Worm (Caenorhabditis elegans) whole organism, early embryonic: Measurements from ENCODE around the gene nlp-82.

Source experiments
- B0310.2 ChIP-seq: sonication (generic microtip); optimal IDR thresholded peaks from 2 replicates; lab custom pipeline; 2016; ENCODE audit warnings: mild to moderate bottlenecking, missing genetic modification characterization, missing compliant biosample characterization
- F13C5.2 ChIP-seq: sonication (generic microtip); optimal IDR thresholded peaks from 2 replicates; lab custom pipeline; 2017; ENCODE audit warnings: mild to moderate bottlenecking, missing genetic modification characterization, inconsistent platforms, missing compliant biosample characterization
- aly-1 ChIP-seq: sonication (generic microtip); optimal IDR thresholded peaks from 2 replicates; lab custom pipeline; 2016; ENCODE audit warnings: missing genetic modification characterization, missing compliant biosample characterization
- ama-1 ChIP-seq: fragments of 150-350 bp; optimal IDR thresholded peaks from 2 replicates; lab custom pipeline; 2014
- ceh-13 ChIP-seq: fragments of 200-800 bp; sonication (Bioruptor generic); optimal IDR thresholded peaks from 2 replicates; lab custom pipeline; 2018; ENCODE audit warnings: mild to moderate bottlenecking, missing genetic modification characterization, missing compliant biosample characterization
- ceh-36 ChIP-seq: sonication (generic microtip); optimal IDR thresholded peaks from 2 replicates; lab custom pipeline; 2016; ENCODE audit warnings: missing genetic modification characterization, inconsistent platforms, missing compliant biosample characterization
- ets-7 ChIP-seq: sonication (generic microtip); optimal IDR thresholded peaks from 2 replicates; lab custom pipeline; 2016; ENCODE audit warnings: missing genotype, missing genetic modification characterization, missing compliant biosample characterization
- flt-1 ChIP-seq: fragments of 200-800 bp; sonication (Bioruptor generic); IDR thresholded peaks from 2 replicates; pipeline ENCODE4 v1.3.6; 2022; ENCODE audit warnings: missing genetic modification characterization, missing compliant biosample characterization
- hmbx-1 ChIP-seq: sonication (generic microtip); optimal IDR thresholded peaks from 2 replicates; lab custom pipeline; 2016; ENCODE audit warnings: mild to moderate bottlenecking, missing genetic modification characterization, missing compliant biosample characterization
- hmg-4 ChIP-seq: fragments of 200-800 bp; sonication (Bioruptor generic); optimal IDR thresholded peaks from 2 replicates; lab custom pipeline; 2018; ENCODE audit warnings: mild to moderate bottlenecking, missing genetic modification characterization, missing compliant biosample characterization
- hnd-1 ChIP-seq: sonication (generic microtip); optimal IDR thresholded peaks from 2 replicates; lab custom pipeline; 2016; ENCODE audit warnings: missing genetic modification characterization, missing compliant biosample characterization
- pes-1 ChIP-seq: fragments of 200-800 bp; sonication (Bioruptor generic); IDR thresholded peaks from 2 replicates; pipeline ENCODE4 v1.3.6; 2022; ENCODE audit warnings: missing genetic modification reagents, missing genetic modification characterization, missing compliant biosample characterization
- scrt-1 ChIP-seq: fragments of 200-800 bp; sonication (Bioruptor generic); IDR thresholded peaks from 2 replicates; pipeline ENCODE4 v1.3.6; 2022; ENCODE audit warnings: missing genetic modification characterization, missing compliant biosample characterization
- sea-1 ChIP-seq: fragments of 200-800 bp; sonication (Bioruptor generic); conservative IDR thresholded peaks from 2 replicates; pipeline ENCODE4 v1.3.6; 2022; ENCODE audit warnings: missing genetic modification characterization, missing compliant biosample characterization
- tbx-11 ChIP-seq: fragments of 200-800 bp; sonication (Bioruptor generic); IDR thresholded peaks from 2 replicates; pipeline ENCODE4 v1.3.6; 2022; ENCODE audit warnings: missing genetic modification characterization, missing compliant biosample characterization
- tbx-37 ChIP-seq: fragments of 200-800 bp; sonication (Bioruptor generic); conservative IDR thresholded peaks from 2 replicates; pipeline ENCODE4 v1.3.6; 2022; ENCODE audit warnings: missing genetic modification reagents, missing genetic modification characterization, missing compliant biosample characterization
- tra-4 ChIP-seq: sonication (generic microtip); optimal IDR thresholded peaks from 2 replicates; lab custom pipeline; 2017; ENCODE audit warnings: missing genetic modification characterization, missing compliant biosample characterization

Gene nlp-82

ce11 chrII:9284358-9285170, 30.5 kb upstream of the nlp-82 start:
- TF ChIP-seq tbx-11 (GFP tag; lab: Robert Waterston, UW) (no peak), flt-1 (GFP tag; lab: Robert Waterston, UW) (no peak), tbx-37 (0 out of 2 replicates have a peak, but pooled peaks have one; percentile 10), B0310.2 (tag; lab: Kevin White, UChicago) (no peak), aly-1 (tag; lab: Kevin White, UChicago) (no peak), hmbx-1 (tag; lab: Kevin White, UChicago) (no peak), scrt-1 (no peak), F13C5.2 (tag; lab: Kevin White, UChicago) (no peak), ama-1 (lab: Kevin White, UChicago) (no peak), ceh-36 (no peak), ets-7 (tag; lab: Kevin White, UChicago) (no peak), hnd-1 (tag; lab: Kevin White, UChicago) (no peak), sea-1 (0 out of 2 replicates have a peak, but pooled peaks have one; percentile 6), hmg-4 (GFP tag; lab: Kevin White, UChicago) (no peak), ceh-13 (no peak), tra-4 (tag; lab: Kevin White, UChicago) (no peak)

ce11 chrII:9283668-9284357, 29.7 kb upstream of the nlp-82 start:
- 0 out of 2 replicates have a peak, but pooled peaks have one; percentile 11 for TF ChIP-seq tbx-11 (GFP tag; lab: Robert Waterston, UW)
- no peak for TF ChIP-seq tra-4 (tag; lab: Kevin White, UChicago)

ce11 chrII:9282787-9283186, 28.7 kb upstream of the nlp-82 start:
- TF ChIP-seq F13C5.2 (tag; lab: Kevin White, UChicago) = peak; percentile 72
- no peak for TF ChIP-seq aly-1 (tag; lab: Kevin White, UChicago)
- TF ChIP-seq sea-1 = 0 out of 2 replicates have a peak, but pooled peaks have one; percentile 38
- peak; percentile 90 for TF ChIP-seq hmg-4 (GFP tag; lab: Kevin White, UChicago)

ce11 chrII:9282065-9282464, 28.0 kb upstream of the nlp-82 start:
- TF ChIP-seq tbx-37 = no peak
- TF ChIP-seq ets-7 (tag; lab: Kevin White, UChicago) = no peak
- TF ChIP-seq sea-1 = no peak
- TF ChIP-seq B0310.2 (tag; lab: Kevin White, UChicago) = no peak
- no peak for TF ChIP-seq ceh-13
- TF ChIP-seq tbx-11 (GFP tag; lab: Robert Waterston, UW) = no peak
- TF ChIP-seq scrt-1 = no peak
- no peak for TF ChIP-seq flt-1 (GFP tag; lab: Robert Waterston, UW)
- no peak for TF ChIP-seq pes-1
- TF ChIP-seq F13C5.2 (tag; lab: Kevin White, UChicago) = no peak
- TF ChIP-seq ama-1 (lab: Kevin White, UChicago) = no peak
- TF ChIP-seq tra-4 (tag; lab: Kevin White, UChicago) = no peak
- TF ChIP-seq ceh-36 = no peak
- no peak for TF ChIP-seq hnd-1 (tag; lab: Kevin White, UChicago)
- TF ChIP-seq hmg-4 (GFP tag; lab: Kevin White, UChicago) = no peak
- TF ChIP-seq hmbx-1 (tag; lab: Kevin White, UChicago) = no peak
- no peak for TF ChIP-seq aly-1 (tag; lab: Kevin White, UChicago)

ce11 chrII:9281595-9281994, 27.5 kb upstream of the nlp-82 start:
- TF ChIP-seq aly-1 (tag; lab: Kevin White, UChicago) (no peak), hmg-4 (GFP tag; lab: Kevin White, UChicago) (no peak)

- TF ChIP-seq scrt-1 = no peak
- TF ChIP-seq sea-1 = no peak
- no peak for TF ChIP-seq hmg-4 (GFP tag; lab: Kevin White, UChicago)
- no peak for TF ChIP-seq tra-4 (tag; lab: Kevin White, UChicago)
- TF ChIP-seq tbx-11 (GFP tag; lab: Robert Waterston, UW) = no peak
- TF ChIP-seq hnd-1 (tag; lab: Kevin White, UChicago) = no peak
- no peak for TF ChIP-seq ama-1 (lab: Kevin White, UChicago)
Measured at ce11 chrII:9280846-9281245, 26.8 kb upstream of the nlp-82 start.

- TF ChIP-seq hmbx-1 (tag; lab: Kevin White, UChicago) (no peak), hnd-1 (tag; lab: Kevin White, UChicago) (no peak), F13C5.2 (tag; lab: Kevin White, UChicago) (no peak), pes-1 (no peak), ama-1 (lab: Kevin White, UChicago) (no peak), sea-1 (no peak), ceh-36 (no peak), tbx-37 (no peak), tra-4 (tag; lab: Kevin White, UChicago) (no peak), flt-1 (GFP tag; lab: Robert Waterston, UW) (no peak), tbx-11 (GFP tag; lab: Robert Waterston, UW) (no peak), ceh-13 (no peak), ets-7 (tag; lab: Kevin White, UChicago) (no peak), B0310.2 (tag; lab: Kevin White, UChicago) (no peak), aly-1 (tag; lab: Kevin White, UChicago) (no peak), scrt-1 (no peak), hmg-4 (GFP tag; lab: Kevin White, UChicago) (no peak)
Measured at ce11 chrII:9280048-9280772, 26.1 kb upstream of the nlp-82 start, which contains the start of gene gldi-3. Gene gldi-3, minus strand, starts transcription at chrII:9280098.
